Worm (Caenorhabditis elegans): ENCODE measurements around the gene Y113G7B.12.
A peak's percentile ranks its signal among the peaks of the same experiment; 100 is the strongest.

Gene Y113G7B.12

DNA sequence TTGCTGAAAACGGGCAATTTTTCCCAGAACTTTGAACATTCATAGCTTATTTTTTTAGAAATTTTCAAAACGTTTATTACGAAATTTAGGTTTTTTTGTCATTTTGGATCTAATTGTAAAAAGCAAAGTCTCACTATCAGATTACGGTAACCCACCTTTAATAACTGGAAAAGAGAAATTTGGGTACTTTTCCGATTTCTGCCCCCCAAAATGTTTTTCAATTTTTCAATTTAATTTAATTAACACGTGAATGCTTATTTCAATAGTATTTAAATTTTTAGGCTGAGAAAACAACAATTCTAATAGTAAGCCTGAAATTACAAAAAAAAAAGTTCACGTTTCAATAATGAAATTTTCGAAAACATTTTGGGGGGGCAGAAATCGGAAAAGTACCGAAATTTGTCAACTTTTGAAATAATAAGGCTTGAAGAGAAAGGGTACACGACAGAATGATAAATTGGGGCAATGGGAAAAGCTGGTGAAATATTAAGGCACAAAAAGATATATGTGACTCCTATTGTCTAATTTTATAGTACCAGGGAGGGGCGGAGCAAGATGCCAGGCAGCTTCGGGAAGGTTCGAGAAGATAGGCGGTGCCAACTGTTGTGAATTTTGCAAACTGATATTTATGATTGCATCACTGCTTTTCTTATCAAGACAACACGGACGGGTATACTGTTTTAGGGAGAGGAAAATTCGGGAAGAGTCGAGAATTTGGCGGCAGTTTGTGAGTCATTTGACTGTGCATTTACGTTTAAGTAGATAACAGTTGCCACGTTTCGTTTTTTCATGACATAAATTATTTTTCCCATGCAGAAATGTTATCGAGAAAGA lies 48.2 kb downstream of the Y113G7B.12 start, which contains the start of gene F19B2.5 (continued):
- TF ChIP-seq lin-54 (GFP tag; optimal IDR thresholded peaks at IDR 0.05) (peak; percentile 34), ztf-18 (tag; optimal IDR thresholded peaks at IDR 0.05) (peak; percentile 7), atf-7 (tag; optimal IDR thresholded peaks at IDR 0.05) (peak; percentile 95), ceh-91 (GFP tag; IDR thresholded peaks at IDR 0.05) (no peak), akir-1 (GFP tag; optimal IDR thresholded peaks at IDR 0.05) (peak; percentile 51), egl-18 (GFP tag; IDR thresholded peaks at IDR 0.05) (no peak), bed-2 (GFP tag; IDR thresholded peaks at IDR 0.05) (no peak), mcd-1 (GFP tag; IDR thresholded peaks at IDR 0.05) (peak; percentile 41; the same call in 1 of the 2 replicates), nfya-2 (GFP tag; IDR thresholded peaks at IDR 0.05) (no peak), F57A8.1 (GFP tag; optimal IDR thresholded peaks at IDR 0.05) (no peak), B0035.1 (tag; optimal IDR thresholded peaks at IDR 0.05) (no peak), him-1 (tag; optimal IDR thresholded peaks at IDR 0.05) (no peak), die-1 (tag; optimal IDR thresholded peaks at IDR 0.05) (no peak), Y53F4B.3 (GFP tag; IDR thresholded peaks at IDR 0.05) (no peak), let-607 (tag; optimal IDR thresholded peaks at IDR 0.05) (peak; percentile 83 to 95), chd-7 (tag; optimal IDR thresholded peaks at IDR 0.05) (peak; percentile 80), mes-4 (tag; optimal IDR thresholded peaks at IDR 0.05) (no peak), pbrm-1 (GFP tag; IDR thresholded peaks at IDR 0.05) (no peak), F39B2.1 (GFP tag; IDR thresholded peaks at IDR 0.05) (no peak), dox-1 (GFP tag; IDR thresholded peaks at IDR 0.05) (peak; percentile 60; the same call in 1 of the 2 replicates), let-526 (GFP tag; IDR thresholded peaks at IDR 0.05) (peak; percentile 36; the same call in 1 of the 2 replicates), ztf-26 (tag; optimal IDR thresholded peaks at IDR 0.05) (no peak), lin-35 (GFP tag; optimal IDR thresholded peaks at IDR 0.05) (no peak), T07F8.4 (tag; optimal IDR thresholded peaks at IDR 0.05) (no peak), mel-28 (tag; optimal IDR thresholded peaks at IDR 0.05; ENCODE audit: borderline replicate concordance) (no peak), sea-2 (GFP tag; IDR thresholded peaks at IDR 0.05) (0 out of 2 replicates have a peak, but pooled peaks have one; percentile 19), ztf-25 (GFP tag; IDR thresholded peaks at IDR 0.05) (no peak), C17E4.6 (GFP tag; IDR thresholded peaks at IDR 0.05) (no peak), madf-10 (tag; optimal IDR thresholded peaks at IDR 0.05) (peak; percentile 70), F23B12.7 (tag; optimal IDR thresholded peaks at IDR 0.05; ENCODE audit: insufficient read depth) (no peak), rec-8 (tag; optimal IDR thresholded peaks at IDR 0.05) (no peak), zim-3 (tag; optimal IDR thresholded peaks at IDR 0.05) (peak; percentile 56), ccch-3 (GFP tag; optimal IDR thresholded peaks at IDR 0.05) (no peak), lsl-1 (GFP tag; optimal IDR thresholded peaks at IDR 0.05) (peak; percentile 16), gei-17 (GFP tag; optimal IDR thresholded peaks at IDR 0.05) (peak; percentile 51), ceh-27 (GFP tag; optimal IDR thresholded peaks at IDR 0.05) (no peak), athp-1 (tag; optimal IDR thresholded peaks at IDR 0.05) (no peak), aptf-2 (GFP tag; conservative IDR thresholded peaks at IDR 0.05) (no peak), lin-40 (tag; optimal IDR thresholded peaks at IDR 0.05) (no peak), snpc-1.1 (tag; optimal IDR thresholded peaks at IDR 0.05; ENCODE audit: insufficient read depth) (no peak), F55B11.4 (tag; optimal IDR thresholded peaks at IDR 0.05; ENCODE audit: borderline replicate concordance, insufficient read depth) (no peak), sptf-2 (GFP tag; optimal IDR thresholded peaks at IDR 0.05) (no peak), somi-1 (GFP tag; optimal IDR thresholded peaks at IDR 0.05) (no peak), egl-44 (GFP tag; IDR thresholded peaks at IDR 0.05) (no peak), ekl-4 (GFP tag; IDR thresholded peaks at IDR 0.05) (0 out of 2 replicates have a peak, but pooled peaks have one; percentile 47), ztf-22 (GFP tag; optimal IDR thresholded peaks at IDR 0.05) (no peak)
